Worm (Caenorhabditis elegans): ENCODE data around the gene klp-3.

klp-3 gene

ce11 chrII:7877744-7878468 is 35.8 kb downstream of the klp-3 start, which contains the start of gene T01H3.2:
T01H3.2 (minus strand) TSS chrII:7877994.
- no peak for TF ChIP-seq lsy-2 (tag; optimal IDR thresholded peaks at IDR 0.05)
- no peak for TF ChIP-seq efl-1 (optimal IDR thresholded peaks at IDR 0.05)
- peak in 1 of 2 experiments; percentile 86 for TF ChIP-seq efl-1 (GFP tag; optimal IDR thresholded peaks at IDR 0.05 in 1 of 2)
- no peak for TF ChIP-seq lin-39 (tag; optimal IDR thresholded peaks at IDR 0.05)
- no peak for TF ChIP-seq mef-2 (tag; optimal IDR thresholded peaks at IDR 0.05)
- TF ChIP-seq dsc-1 (tag; optimal IDR thresholded peaks at IDR 0.05) = no peak
- peak; percentile 2 for TF ChIP-seq snu-23 (GFP tag; optimal IDR thresholded peaks at IDR 0.05)
- TF ChIP-seq fkh-4 (tag; optimal IDR thresholded peaks at IDR 0.05; ENCODE audit: borderline replicate concordance) = no peak
- TF ChIP-seq snpc-4 (tag; optimal IDR thresholded peaks at IDR 0.05) = no peak
- no peak for TF ChIP-seq blmp-1 (tag; optimal IDR thresholded peaks at IDR 0.05)
- TF ChIP-seq nhr-19 (GFP tag; conservative IDR thresholded peaks at IDR 0.05) = no peak
- no peak for TF ChIP-seq C04F5.9 (tag; optimal IDR thresholded peaks at IDR 0.05)
- no peak for TF ChIP-seq sptf-1 (tag; optimal IDR thresholded peaks at IDR 0.05)
- TF ChIP-seq nhr-71 (tag; optimal IDR thresholded peaks at IDR 0.05) = peak; percentile 41
- no peak for TF ChIP-seq nhr-76 (tag; optimal IDR thresholded peaks at IDR 0.05)

- TF ChIP-seq dpl-1 (GFP tag; optimal IDR thresholded peaks at IDR 0.05) (peak in 1 of 3 experiments; percentile 23), ces-1 (GFP tag; optimal IDR thresholded peaks at IDR 0.05) (no peak), pax-3 (tag; optimal IDR thresholded peaks at IDR 0.05) (no peak), lin-35 (GFP tag; optimal IDR thresholded peaks at IDR 0.05) (peak in 1 of 2 experiments; percentile 5), lsy-2 (tag; optimal IDR thresholded peaks at IDR 0.05) (peak in 1 of 2 experiments; percentile 21), nhr-77 (tag; optimal IDR thresholded peaks at IDR 0.05) (no peak), rnt-1 (tag; optimal IDR thresholded peaks at IDR 0.05) (no peak), snu-23 (GFP tag; optimal IDR thresholded peaks at IDR 0.05) (peak; percentile 6)
Measured at ce11 chrII:7879266-7879718, 37.1 kb downstream of the klp-3 start, which contains the start of the genes vha-4 and T01H3.5. vha-4 (minus strand) TSS chrII:7879316. T01H3.5 (plus strand) TSS chrII:7879616.

- TF ChIP-seq aha-1 (tag; optimal IDR thresholded peaks at IDR 0.05) (no peak), lsy-2 (tag; optimal IDR thresholded peaks at IDR 0.05) (peak in 1 of 2 experiments; percentile 46)
Measured at ce11 chrII:7880373-7880862, 38.3 kb downstream of the klp-3 start, which contains the start of gene perm-1. perm-1 (plus strand) TSS chrII:7880812.

ce11 chrII:7884898-7885297 is 42.7 kb downstream of the klp-3 start:
- TF ChIP-seq lin-14 (GFP tag; optimal IDR thresholded peaks at IDR 0.05) (peak; percentile 78), elt-3 (tag; optimal IDR thresholded peaks at IDR 0.05) (no peak), ztf-4 (tag; optimal IDR thresholded peaks at IDR 0.05) (no peak), dsc-1 (tag; optimal IDR thresholded peaks at IDR 0.05) (no peak), unc-130 (tag; optimal IDR thresholded peaks at IDR 0.05) (no peak), fkh-4 (tag; optimal IDR thresholded peaks at IDR 0.05; ENCODE audit: borderline replicate concordance) (no peak), ceh-88 (GFP tag; IDR thresholded peaks at IDR 0.05) (no peak), ceh-90 (tag; optimal IDR thresholded peaks at IDR 0.05) (no peak), lin-35 (GFP tag; optimal IDR thresholded peaks at IDR 0.05) (peak in 1 of 2 experiments; percentile 16), lsy-2 (tag; optimal IDR thresholded peaks at IDR 0.05) (peak; percentile 6 to 37), hlh-4 (tag; optimal IDR thresholded peaks at IDR 0.05) (no peak), nhr-71 (tag; optimal IDR thresholded peaks at IDR 0.05) (peak; percentile 6), mep-1 (tag; optimal IDR thresholded peaks at IDR 0.05) (no peak), lin-39 (tag; optimal IDR thresholded peaks at IDR 0.05) (no peak), efl-1 (optimal IDR thresholded peaks at IDR 0.05) (peak; percentile 2 to 3), efl-1 (GFP tag; optimal IDR thresholded peaks at IDR 0.05 in 1 of 2) (no peak), elt-2 (tag; optimal IDR thresholded peaks at IDR 0.05) (no peak), nhr-85 (tag) (no peak), isw-1 (GFP tag; IDR thresholded peaks at IDR 0.05) (no peak), mdl-1 (tag; optimal IDR thresholded peaks at IDR 0.05) (no peak), ceh-82 (tag; optimal IDR thresholded peaks at IDR 0.05) (peak; percentile 12 to 68 (median 22)), jun-1 (tag; optimal IDR thresholded peaks at IDR 0.05) (no peak), unc-86 (tag; optimal IDR thresholded peaks at IDR 0.05) (no peak), fkh-8 (tag; optimal IDR thresholded peaks at IDR 0.05) (peak; percentile 8), fkh-10 (GFP tag; optimal IDR thresholded peaks at IDR 0.05) (peak; percentile 29), zip-4 (GFP tag; optimal IDR thresholded peaks at IDR 0.05) (no peak), nhr-11 (tag; optimal IDR thresholded peaks at IDR 0.05) (no peak), F16B12.6 (tag; optimal IDR thresholded peaks at IDR 0.05) (peak; percentile 14), lin-13 (GFP tag; optimal IDR thresholded peaks at IDR 0.05) (no peak), ets-5 (GFP tag; IDR thresholded peaks at IDR 0.05) (no peak)
